Fruit fly (Drosophila melanogaster) whole organism, wandering third instar larva: ENCODE data around the gene Nepl17.

Experiments
- Hnf4 ChIP-seq: fragments of 200-800 bp; sonication (Bioruptor generic); optimal IDR thresholded peaks from 2 replicates; lab custom pipeline; 2016; ENCODE audit warnings: missing biosample characterization, mild to moderate bottlenecking, missing genetic modification characterization
- jim ChIP-seq: fragments of 175-275, 200-325 bp; sonication (Bioruptor generic); optimal IDR thresholded peaks from 2 replicates; lab custom pipeline; 2016; ENCODE audit warnings: missing biosample characterization, mild to moderate bottlenecking, missing genetic modification characterization

dm6 chr3R:28845377-28845876 lies 27.3 kb upstream of the Nepl17 start:
- TF ChIP-seq Hnf4 (GFP tag; lab: Kevin White, UChicago), result no peak
- no peak for TF ChIP-seq jim (GFP tag; lab: Kevin White, UChicago)
